Fruit fly (Drosophila melanogaster) ovary, adult (tissue): ENCODE data around the gene CG5815.

Source experiments
- CG17801 ChIP-seq: fragments of 200-800 bp; optimal IDR thresholded peaks from 2 replicates; lab custom pipeline; 2019; ENCODE audit warnings: missing biosample characterization, mild to moderate bottlenecking, missing genetic modification characterization, moderate library complexity; ENCODE audit not compliant: partially characterized antibody

CG5815 gene

DNA sequence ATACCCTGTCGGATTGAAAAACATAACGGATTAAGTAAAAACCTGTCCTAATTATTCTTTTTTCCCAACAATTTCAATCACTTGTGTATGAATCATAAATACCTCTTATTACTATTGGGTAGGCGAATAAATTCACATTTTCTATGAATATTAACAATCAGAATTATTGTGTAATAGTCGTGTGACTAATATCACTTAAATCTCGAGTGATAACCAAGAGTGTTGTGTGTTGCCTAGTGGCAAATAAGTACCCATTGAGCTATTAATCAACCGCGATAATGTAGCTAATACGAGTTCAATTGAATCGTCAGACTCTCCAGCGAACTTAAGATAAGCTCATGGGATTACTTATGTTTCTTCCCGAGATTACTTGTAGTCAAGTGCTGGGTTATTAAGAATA lies 47.5 kb downstream of the CG5815 start:
- TF ChIP-seq CG17801 (GFP tag; lab: Kevin White, UChicago), result no peak

DNA sequence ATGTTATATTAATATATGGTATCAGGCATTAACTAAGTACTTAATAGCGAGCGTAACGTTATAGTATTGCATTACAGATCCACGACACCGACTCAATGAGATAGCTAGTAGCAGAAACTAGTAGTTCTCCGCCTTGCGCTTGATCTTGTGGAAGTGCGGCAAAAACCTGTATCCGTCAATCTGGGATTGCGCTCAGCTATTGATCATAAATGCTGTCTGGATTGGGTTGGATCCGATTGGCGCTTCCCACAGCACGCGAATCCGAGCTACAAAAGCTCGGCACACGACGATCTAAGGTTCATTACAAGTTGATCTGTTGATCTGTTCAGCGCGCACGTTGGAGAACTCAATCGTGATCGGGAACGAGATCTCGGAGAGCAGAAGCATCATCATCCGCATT lies 48.5 kb downstream of the CG5815 start, which contains the start of gene CG5909:
Gene CG5909 (plus strand): TSS at position 301 of the 400 bp plus-strand sequence.
- no peak for TF ChIP-seq CG17801 (GFP tag; lab: Kevin White, UChicago)

DNA sequence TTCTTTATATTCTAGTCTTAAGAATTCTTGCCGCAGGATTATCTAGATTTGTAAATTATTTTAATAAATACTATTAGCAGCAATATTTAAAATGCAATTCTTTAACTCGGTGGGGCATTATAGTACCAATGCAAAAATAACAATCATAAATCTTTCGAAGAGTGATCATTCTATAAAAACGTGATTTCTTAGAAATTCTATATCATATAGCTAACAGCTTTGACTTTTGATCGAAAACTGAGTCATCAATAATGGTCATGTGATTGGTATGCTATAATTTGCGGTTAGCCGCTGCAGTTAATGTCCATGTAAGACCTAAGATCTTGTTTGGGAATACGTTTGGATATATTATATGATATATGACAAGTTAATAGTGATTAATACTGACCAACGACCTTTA lies 50.5 kb downstream of the CG5815 start, which contains the start of gene ppk31:
Gene ppk31 (plus strand): TSS at position 301 of the 400 bp plus-strand sequence.
- TF ChIP-seq CG17801 (GFP tag; lab: Kevin White, UChicago), result no peak
